Worm (Caenorhabditis elegans): ENCODE measurements around the gene Y97E10AR.1.

Y97E10AR.1 gene

DNA sequence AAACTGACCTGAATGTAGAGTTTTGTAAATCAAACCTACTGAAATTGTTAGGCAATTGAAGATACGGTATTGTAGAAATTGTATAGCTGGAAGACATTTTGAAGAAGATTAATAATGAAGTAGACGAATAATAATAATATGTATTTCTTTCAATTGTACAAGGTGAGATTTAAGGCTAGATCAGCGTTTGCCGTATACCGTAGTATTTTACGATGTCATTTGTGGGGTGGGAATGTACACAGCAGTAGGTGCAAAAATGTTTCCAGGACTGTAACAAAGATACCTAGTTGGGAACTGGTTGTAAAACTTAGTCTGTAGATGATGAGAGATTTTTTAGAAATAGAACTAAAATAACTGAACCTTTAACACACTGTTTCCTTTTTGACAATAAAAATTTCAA is 6.7 kb upstream of the Y97E10AR.1 start, which contains the start of gene ceh-76:
TSS of gene ceh-76 (minus strand) at position 101 of the 400 bp plus-strand sequence.
- no peak for TF ChIP-seq ceh-20 (GFP tag; IDR thresholded peaks at IDR 0.05)
- no peak for TF ChIP-seq lim-7 (GFP tag; IDR thresholded peaks at IDR 0.05)
- no peak for TF ChIP-seq dpl-1 (GFP tag; optimal IDR thresholded peaks at IDR 0.05)
- no peak for TF ChIP-seq ces-1 (GFP tag; optimal IDR thresholded peaks at IDR 0.05)
- TF ChIP-seq nhr-76 (tag; optimal IDR thresholded peaks at IDR 0.05), result no peak
- no peak for TF ChIP-seq spr-1 (tag; optimal IDR thresholded peaks at IDR 0.05)
- TF ChIP-seq nhr-25 (tag; optimal IDR thresholded peaks at IDR 0.05; ENCODE audit: borderline replicate concordance, insufficient read depth), result no peak
- no peak for TF ChIP-seq egl-43 (GFP tag; IDR thresholded peaks at IDR 0.05)
- no peak for TF ChIP-seq F37D6.2 (tag; optimal IDR thresholded peaks at IDR 0.05)
- no peak for TF ChIP-seq T20F7.1 (GFP tag; optimal IDR thresholded peaks at IDR 0.05)

- TF ChIP-seq spr-1 (tag; optimal IDR thresholded peaks at IDR 0.05), result no peak
- TF ChIP-seq F37D6.2 (tag; optimal IDR thresholded peaks at IDR 0.05), result no peak
- TF ChIP-seq unc-39 (tag; optimal IDR thresholded peaks at IDR 0.05), result no peak
- no peak for TF ChIP-seq nhr-42 (GFP tag; IDR thresholded peaks at IDR 0.05)
- TF ChIP-seq arid-1 (GFP tag; conservative IDR thresholded peaks at IDR 0.05), result no peak
These were observed 6.1 kb upstream of the Y97E10AR.1 start for ce11 chrV:7995165-7995564.

DNA sequence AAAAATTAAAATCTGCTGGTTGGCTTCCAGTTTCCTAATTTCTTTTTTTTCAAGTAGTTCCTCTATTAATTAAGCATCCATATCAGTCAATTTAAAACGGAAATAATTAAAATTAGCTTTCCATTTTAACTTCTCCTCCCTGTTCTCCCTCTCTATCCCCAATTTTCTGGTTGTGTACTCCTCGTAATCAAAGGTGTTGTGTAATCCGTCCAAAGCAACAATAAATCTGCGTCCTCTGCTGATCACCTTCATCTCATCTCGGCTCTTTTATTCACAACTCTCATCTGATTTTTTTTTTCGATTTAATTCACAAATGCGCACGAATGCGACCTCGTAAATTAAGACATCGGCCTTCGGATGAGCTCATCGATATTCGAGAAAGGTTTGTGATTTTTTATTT is 5.4 kb upstream of the Y97E10AR.1 start, which contains the start of gene Y97E10AR.2:
TSS of gene Y97E10AR.2 (plus strand) at position 301 of the 400 bp plus-strand sequence.
- no peak for TF ChIP-seq nhr-6 (tag; optimal IDR thresholded peaks at IDR 0.05)
- TF ChIP-seq ctbp-1 (GFP tag; IDR thresholded peaks at IDR 0.05), result no peak
- TF ChIP-seq lim-7 (GFP tag; IDR thresholded peaks at IDR 0.05), result no peak
- TF ChIP-seq zip-2 (tag; optimal IDR thresholded peaks at IDR 0.05), result no peak
- no peak for TF ChIP-seq attf-4 (tag; optimal IDR thresholded peaks at IDR 0.05)
- no peak for TF ChIP-seq zfp-2 (tag; optimal IDR thresholded peaks at IDR 0.05)
- no peak for TF ChIP-seq lsy-2 (tag; optimal IDR thresholded peaks at IDR 0.05)

ce11 chrV:8005000-8005399 is 3.7 kb downstream of the Y97E10AR.1 start, which contains the start of gene Y97E10AR.8:
Gene Y97E10AR.8, plus strand, starts transcription at chrV:8005300.
- TF ChIP-seq lin-13 (GFP tag; optimal IDR thresholded peaks at IDR 0.05) (no peak), zip-11 (GFP tag; IDR thresholded peaks at IDR 0.05) (no peak), rbr-2 (tag; optimal IDR thresholded peaks at IDR 0.05) (no peak), gei-8 (GFP tag; optimal IDR thresholded peaks at IDR 0.05) (no peak), ceh-44 (GFP tag; IDR thresholded peaks at IDR 0.05) (no peak), Y105C5A.15 (GFP tag; IDR thresholded peaks at IDR 0.05) (no peak), tra-1 (GFP tag; IDR thresholded peaks at IDR 0.05) (no peak), saeg-2 (GFP tag; IDR thresholded peaks at IDR 0.05) (no peak), F37D6.2 (tag; optimal IDR thresholded peaks at IDR 0.05) (no peak), lin-38 (GFP tag; IDR thresholded peaks at IDR 0.05) (no peak)

DNA sequence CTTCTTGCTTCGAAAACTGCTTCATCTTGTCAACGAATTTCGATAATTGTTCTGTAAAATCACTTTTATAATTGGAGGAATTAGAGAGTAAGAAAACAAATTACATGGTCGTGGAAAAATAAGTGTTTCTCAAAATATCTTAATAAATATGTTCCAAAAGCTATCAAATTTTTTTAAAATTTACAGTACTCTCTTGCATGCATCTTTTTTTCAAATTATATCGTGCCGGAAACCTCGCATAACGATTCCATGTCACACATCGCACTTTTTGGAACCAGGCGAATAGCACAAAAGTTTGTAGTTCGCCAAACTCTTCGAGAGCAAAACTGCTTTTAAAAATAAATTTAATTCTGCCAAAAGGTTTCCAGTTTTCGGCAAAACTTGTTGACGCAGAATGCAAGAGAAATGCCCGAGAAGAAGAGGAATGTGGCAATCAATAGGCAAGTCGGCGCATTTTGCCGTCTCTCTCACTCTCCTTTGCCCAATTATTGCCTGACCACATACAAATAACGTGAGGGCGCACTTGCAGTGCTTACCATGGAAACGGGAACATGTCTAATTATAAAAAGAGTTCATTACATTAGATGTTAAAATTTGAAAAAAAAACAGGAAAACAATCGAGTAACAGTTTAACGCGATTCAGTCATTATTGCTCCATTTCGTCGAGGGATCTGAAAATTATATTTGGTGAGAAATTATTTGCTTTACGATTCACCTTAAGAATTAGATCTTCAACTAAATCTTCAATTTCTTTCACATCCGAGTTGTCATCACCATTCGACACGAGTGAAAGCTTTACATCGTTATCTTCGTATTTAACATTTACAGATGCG is 6.4 kb downstream of the Y97E10AR.1 start, which contains the start of gene Y97E10AR.3:
TSS of gene Y97E10AR.3 (minus strand) at position 51 of the 833 bp plus-strand sequence.
- TF ChIP-seq attf-4 (tag; optimal IDR thresholded peaks at IDR 0.05) (no peak), spr-1 (tag; optimal IDR thresholded peaks at IDR 0.05) (no peak), unc-62 (GFP tag; optimal IDR thresholded peaks at IDR 0.05 in 1 of 2) (peak in 1 of 2 experiments; percentile 95), unc-62 (tag; optimal IDR thresholded peaks at IDR 0.05) (no peak), lin-15B (tag; optimal IDR thresholded peaks at IDR 0.05) (no peak), lin-1 (GFP tag; IDR thresholded peaks at IDR 0.05) (no peak), ztf-11 (tag; optimal IDR thresholded peaks at IDR 0.05) (no peak), nhr-111 (GFP tag; optimal IDR thresholded peaks at IDR 0.05) (no peak), hif-1 (tag; optimal IDR thresholded peaks at IDR 0.05) (no peak), F49E8.2 (tag; optimal IDR thresholded peaks at IDR 0.05; ENCODE audit: borderline replicate concordance) (no peak), madf-5 (GFP tag; IDR thresholded peaks at IDR 0.05) (no peak), aha-1 (tag) (peak; percentile 95)
